Fruit fly (Drosophila melanogaster) whole organism, embryonic: Measurements from ENCODE around the gene Gprk2.

Source experiments
- CG11398 ChIP-seq: fragments of 200-800 bp; sonication (Bioruptor generic); optimal IDR thresholded peaks from 2 replicates; lab custom pipeline; 2016; ENCODE audit warnings: missing biosample characterization, missing genetic modification characterization
- CG12659 ChIP-seq: fragments of 200-800 bp; sonication (Bioruptor generic); optimal IDR thresholded peaks from 3 replicates; lab custom pipeline; 2017; ENCODE audit warnings: mild to moderate bottlenecking, missing biosample characterization, missing genetic modification reagents, missing genetic modification characterization
- CG12744 ChIP-seq: fragments of 200-800 bp; sonication (Bioruptor generic); optimal IDR thresholded peaks from 2 replicates; lab custom pipeline; 2016; ENCODE audit warnings: missing biosample characterization, missing genetic modification characterization
- CG13894 ChIP-seq: fragments of 200-800 bp; sonication (Bioruptor generic); optimal IDR thresholded peaks from 3 replicates; lab custom pipeline; 2018; ENCODE audit warnings: missing biosample characterization, mild to moderate bottlenecking, missing genetic modification characterization, moderate library complexity
- CG14014 ChIP-seq: fragments of 200-800 bp; sonication (Bioruptor generic); IDR thresholded peaks from 2 replicates; pipeline ENCODE4 v1.3.6; 2022; ENCODE audit warnings: missing biosample characterization, missing genetic modification characterization
- CG14965 ChIP-seq: fragments of 200-800 bp; sonication (Bioruptor generic); optimal IDR thresholded peaks from 2 replicates; lab custom pipeline; 2016; ENCODE audit warnings: missing biosample characterization, missing genetic modification characterization, borderline replicate concordance
- CG17361 ChIP-seq: fragments of 200-800 bp; sonication (Bioruptor generic); IDR thresholded peaks from 3 replicates; pipeline ENCODE4 v1.3.6; 2022; ENCODE audit warnings: missing biosample characterization, missing genetic modification characterization
- CG2120 ChIP-seq: fragments of 200-800 bp; sonication (Bioruptor generic); optimal IDR thresholded peaks from 3 replicates; lab custom pipeline; 2016; ENCODE audit warnings: missing biosample characterization, missing genetic modification characterization
- CG30431 ChIP-seq: fragments of 200-800 bp; sonication (Bioruptor generic); optimal IDR thresholded peaks from 2 replicates; lab custom pipeline; 2017; ENCODE audit warnings: missing biosample characterization, missing genetic modification characterization
- CG33213 ChIP-seq: fragments of 200-800 bp; sonication (Bioruptor generic); optimal IDR thresholded peaks from 3 replicates; lab custom pipeline; 2016; ENCODE audit warnings: missing biosample characterization, missing genetic modification characterization
- CG4617 ChIP-seq: fragments of 200-800 bp; sonication (Bioruptor generic); optimal IDR thresholded peaks from 3 replicates; lab custom pipeline; 2016; ENCODE audit warnings: missing biosample characterization, missing genetic modification characterization, borderline replicate concordance
- CG5953 ChIP-seq: fragments of 200-800 bp; sonication (Bioruptor generic); IDR thresholded peaks from 2 replicates; pipeline ENCODE4 v1.3.6; 2022; ENCODE audit warnings: missing biosample characterization, missing genetic modification characterization
- CG7271 ChIP-seq: fragments of 200-800 bp; sonication (Bioruptor generic); optimal IDR thresholded peaks from 2 replicates; lab custom pipeline; 2018; ENCODE audit warnings: missing biosample characterization, mild to moderate bottlenecking, missing genetic modification characterization, moderate library complexity
- CG7839 ChIP-seq: fragments of 200-800 bp; sonication (Bioruptor generic); optimal IDR thresholded peaks from 3 replicates; lab custom pipeline; 2018; ENCODE audit warnings: missing biosample characterization, mild to moderate bottlenecking, missing genetic modification characterization, moderate library complexity
- CG8478 ChIP-seq: fragments of >200 bp; optimal IDR thresholded peaks from 2 replicates; lab custom pipeline; 2018
- CG9817 ChIP-seq: fragments of 200-800 bp; sonication (Bioruptor generic); optimal IDR thresholded peaks from 2 replicates; lab custom pipeline; 2018; ENCODE audit warnings: missing biosample characterization, mild to moderate bottlenecking, missing genetic modification characterization, moderate library complexity
- CG9876 ChIP-seq: fragments of 200-800 bp; sonication (Bioruptor generic); optimal IDR thresholded peaks from 2 replicates; lab custom pipeline; 2016; ENCODE audit warnings: missing biosample characterization, missing genetic modification characterization
- CG9932 ChIP-seq: fragments of 200-800 bp; sonication (Bioruptor generic); IDR thresholded peaks from 2 replicates; pipeline ENCODE4 v1.3.6; 2022; ENCODE audit warnings: missing biosample characterization, missing genetic modification characterization
- Eip74EF ChIP-seq, 2 experiments: fragments of 200-800 bp in 1 of 2; fragments of >200 bp in 1 of 2; sonication (Bioruptor generic) in 1 of 2; optimal IDR thresholded peaks; 2 replicates each; lab custom pipeline; 2017 to 2019; ENCODE audit warnings: missing biosample characterization in 2 of 2, missing genetic modification characterization in 2 of 2, mild to moderate bottlenecking in 1 of 2, moderate library complexity in 1 of 2
- Ets97D ChIP-seq: fragments of 200-800 bp; sonication (Bioruptor generic); optimal IDR thresholded peaks from 3 replicates; lab custom pipeline; 2016; ENCODE audit warnings: missing biosample characterization, missing genetic modification characterization
- Fer1 ChIP-seq: fragments of 200-800 bp; sonication (Bioruptor generic); optimal IDR thresholded peaks from 2 replicates; lab custom pipeline; 2017; ENCODE audit warnings: missing biosample characterization, mild to moderate bottlenecking, missing genetic modification characterization
- Hey ChIP-seq: fragments of 200-800 bp; sonication (Bioruptor generic); optimal IDR thresholded peaks from 3 replicates; lab custom pipeline; 2018; ENCODE audit warnings: missing biosample characterization, mild to moderate bottlenecking, missing genetic modification characterization
- Hr39 ChIP-seq: fragments of >200 bp; optimal IDR thresholded peaks from 2 replicates; lab custom pipeline; 2017
- Oli ChIP-seq: fragments of 200-800 bp; sonication (Bioruptor generic); optimal IDR thresholded peaks from 2 replicates; lab custom pipeline; 2018; ENCODE audit warnings: missing biosample characterization, mild to moderate bottlenecking, missing genetic modification characterization, moderate library complexity
- Sox100B ChIP-seq: fragments of 200-800 bp; sonication (Bioruptor generic); optimal IDR thresholded peaks from 3 replicates; lab custom pipeline; 2018; ENCODE audit warnings: missing biosample characterization, mild to moderate bottlenecking, missing genetic modification characterization
- ab ChIP-seq: fragments of 200-800 bp; sonication (Bioruptor generic); optimal IDR thresholded peaks from 2 replicates; lab custom pipeline; 2016; ENCODE audit warnings: missing biosample characterization, missing genetic modification characterization
- abd-A ChIP-seq: fragments of 200-800 bp; sonication (Bioruptor generic); optimal IDR thresholded peaks from 3 replicates; lab custom pipeline; 2019; ENCODE audit warnings: missing biosample characterization, mild to moderate bottlenecking, missing genetic modification characterization, moderate library complexity
- bcd ChIP-seq: fragments of 200-800 bp; sonication (Bioruptor generic); optimal IDR thresholded peaks from 2 replicates; lab custom pipeline; 2017; ENCODE audit warnings: missing biosample characterization, mild to moderate bottlenecking, missing genetic modification characterization
- cad ChIP-seq: fragments of >200 bp; optimal IDR thresholded peaks from 2 replicates; lab custom pipeline; 2017; ENCODE audit warnings: missing biosample characterization, missing genetic modification characterization
- chinmo ChIP-seq: fragments of 200-800 bp; sonication (Bioruptor generic); IDR thresholded peaks from 4 replicates; pipeline ENCODE4 v1.3.6; 2022; ENCODE audit warnings: missing biosample characterization, missing genetic modification characterization; ENCODE audit not compliant: partially characterized antibody
- chm ChIP-seq: fragments of 200-800 bp; sonication (Bioruptor generic); IDR thresholded peaks from 2 replicates; pipeline ENCODE4 v1.3.6; 2022; ENCODE audit warnings: missing biosample characterization, missing genetic modification characterization
- crp ChIP-seq, 2 experiments: fragments of 200-800 bp; sonication (Bioruptor generic); optimal IDR thresholded peaks; 2 replicates in 1 of 2; 3 replicates in 1 of 2; lab custom pipeline; 2017; ENCODE audit warnings: missing biosample characterization in 2 of 2, missing genetic modification characterization in 2 of 2, mild to moderate bottlenecking in 1 of 2, moderate library complexity in 1 of 2
- dimm ChIP-seq: fragments of 200-800 bp; sonication (Bioruptor generic); IDR thresholded peaks from 2 replicates; pipeline ENCODE4 v1.3.6; 2022; ENCODE audit warnings: missing biosample characterization, missing genetic modification characterization
- h ChIP-seq: fragments of >200 bp; optimal IDR thresholded peaks from 2 replicates; lab custom pipeline; 2017
- hth ChIP-seq: fragments of >200 bp; optimal IDR thresholded peaks from 2 replicates; lab custom pipeline; 2017; ENCODE audit warnings: inconsistent platforms
- kah ChIP-seq: fragments of 200-800 bp; sonication (Bioruptor generic); optimal IDR thresholded peaks from 2 replicates; lab custom pipeline; 2018; ENCODE audit warnings: missing biosample characterization, mild to moderate bottlenecking, missing genetic modification characterization
- lab ChIP-seq: fragments of 200-800 bp; sonication (Bioruptor generic); optimal IDR thresholded peaks from 3 replicates; lab custom pipeline; 2017; ENCODE audit warnings: missing biosample characterization, missing genetic modification characterization, mild to moderate bottlenecking, moderate library complexity, missing genetic modification reagents
- luna ChIP-seq: fragments of 200-800 bp; sonication (Bioruptor generic); optimal IDR thresholded peaks from 2 replicates; lab custom pipeline; 2016; ENCODE audit warnings: missing biosample characterization, missing genetic modification characterization
- mld ChIP-seq: fragments of 200-800 bp; sonication (Bioruptor generic); IDR thresholded peaks from 3 replicates; pipeline ENCODE4 v1.3.6; 2022; ENCODE audit warnings: missing biosample characterization, missing genetic modification characterization; ENCODE audit not compliant: partially characterized antibody
- odd ChIP-seq: fragments of 200-800 bp; sonication (Bioruptor generic); optimal IDR thresholded peaks from 2 replicates; lab custom pipeline; 2017; ENCODE audit warnings: missing biosample characterization, mild to moderate bottlenecking, missing genetic modification characterization
- otp ChIP-seq: fragments of 200-800 bp; sonication (Bioruptor generic); IDR thresholded peaks from 3 replicates; pipeline ENCODE4, ENCODE4 v1.3.6; 2022; ENCODE audit warnings: missing biosample characterization, missing genetic modification characterization
- peb ChIP-seq: fragments of 200-800 bp; sonication (Bioruptor generic); IDR thresholded peaks from 2 replicates; pipeline ENCODE4 v1.3.6; 2022; ENCODE audit warnings: missing biosample characterization, missing genetic modification characterization
- pho ChIP-seq: fragments of 200-800 bp; sonication (Bioruptor generic); optimal IDR thresholded peaks from 2 replicates; lab custom pipeline; 2016; ENCODE audit warnings: missing biosample characterization, missing genetic modification characterization
- pros ChIP-seq: fragments of 200-800 bp; sonication (Bioruptor generic); optimal IDR thresholded peaks from 3 replicates; lab custom pipeline; 2019; ENCODE audit warnings: missing biosample characterization, mild to moderate bottlenecking, missing genetic modification characterization, moderate library complexity
- repo ChIP-seq: fragments of 200-800 bp; sonication (Bioruptor generic); optimal IDR thresholded peaks from 2 replicates; lab custom pipeline; 2016; ENCODE audit warnings: missing biosample characterization, missing genetic modification characterization
- sd ChIP-seq: fragments of 200-800 bp; sonication (Bioruptor generic); optimal IDR thresholded peaks from 3 replicates; lab custom pipeline; 2018; ENCODE audit warnings: missing biosample characterization, mild to moderate bottlenecking, missing genetic modification characterization, moderate library complexity
- sna ChIP-seq: fragments of 200-800 bp; sonication (Bioruptor generic); IDR thresholded peaks from 2 replicates; pipeline ENCODE4 v1.3.6; 2022; ENCODE audit warnings: missing biosample characterization, missing genetic modification characterization; ENCODE audit not compliant: partially characterized antibody
- sug ChIP-seq: fragments of 200-800 bp; optimal IDR thresholded peaks from 2 replicates; lab custom pipeline; 2019; ENCODE audit warnings: missing biosample characterization, mild to moderate bottlenecking, missing genetic modification characterization, moderate library complexity
- toy ChIP-seq: fragments of 200-800 bp; sonication (Bioruptor generic); IDR thresholded peaks from 2 replicates; pipeline ENCODE4 v1.3.6; 2022; ENCODE audit warnings: missing biosample characterization, missing genetic modification characterization
- vnd ChIP-seq: fragments of 200-800 bp; sonication (Bioruptor generic); IDR thresholded peaks from 3 replicates; pipeline ENCODE4 v1.3.6; 2022; ENCODE audit warnings: missing biosample characterization, missing genetic modification characterization; ENCODE audit not compliant: partially characterized antibody
- vvl ChIP-seq: fragments of 200-800 bp; sonication (Bioruptor generic); IDR thresholded peaks from 2 replicates; pipeline ENCODE4 v1.3.6; 2022; ENCODE audit warnings: missing biosample characterization, missing genetic modification characterization

Gprk2 gene

dm6 chr3R:31437420-31438058 is 32.5 kb downstream of the Gprk2 start:
- TF ChIP-seq pho (GFP tag; lab: Kevin White, UChicago) (no peak), otp (GFP tag; lab: Robert Waterston, UW) (no peak), chm (0 out of 2 replicates have a peak, but pooled peaks have one; percentile 15), CG11398 (GFP tag; lab: Kevin White, UChicago) (no peak), Oli (no peak), CG30431 (GFP tag; lab: Kevin White, UChicago) (no peak), vvl (GFP tag; lab: Robert Waterston, UW) (0 out of 2 replicates have a peak, but pooled peaks have one; percentile 7), luna (GFP tag; lab: Kevin White, UChicago) (no peak), CG7271 (tag; lab: Kevin White, UChicago) (no peak), CG9817 (tag; lab: Kevin White, UChicago) (no peak), cad (GFP tag; lab: Kevin White, UChicago) (no peak), CG9932 (peak; percentile 49), pros (GFP tag; lab: Kevin White, UChicago) (no peak), dimm (no peak), Eip74EF (GFP tag; optimal IDR thresholded peaks at IDR 0.05; lab: Kevin White, UChicago) (no peak), toy (GFP tag; lab: Robert Waterston, UW) (no peak), repo (GFP tag; lab: Kevin White, UChicago) (no peak), vnd (no peak), CG17361 (GFP tag; lab: Robert Waterston, UW) (no peak), bcd (GFP tag; lab: Kevin White, UChicago) (no peak), CG13894 (tag; lab: Kevin White, UChicago) (peak; percentile 11), odd (no peak), CG12659 (GFP tag; lab: Kevin White, UChicago) (no peak), abd-A (no peak), CG9876 (GFP tag; lab: Kevin White, UChicago) (no peak), CG8478 (lab: Kevin White, UChicago) (no peak), Hr39 (no peak), hth (no peak), CG4617 (GFP tag; lab: Kevin White, UChicago) (no peak), Ets97D (GFP tag; lab: Kevin White, UChicago) (no peak), sna (GFP tag; lab: Robert Waterston, UW) (no peak), chinmo (GFP tag; lab: Robert Waterston, UW) (peak; percentile 90), CG14965 (GFP tag; lab: Kevin White, UChicago) (no peak), CG14014 (GFP tag; lab: Robert Waterston, UW) (no peak), h (no peak), mld (GFP tag; lab: Robert Waterston, UW) (no peak), sug (tag; lab: Kevin White, UChicago) (no peak), lab (GFP tag; lab: Kevin White, UChicago) (no peak), CG33213 (no peak), crp (GFP tag; optimal IDR thresholded peaks at IDR 0.05; lab: Kevin White, UChicago) (no peak), kah (GFP tag; lab: Kevin White, UChicago) (no peak), CG7839 (tag; lab: Kevin White, UChicago) (no peak), CG5953 (GFP tag; lab: Robert Waterston, UW) (no peak), CG12744 (GFP tag; lab: Kevin White, UChicago) (no peak), ab (GFP tag; lab: Kevin White, UChicago) (no peak), peb (GFP tag; lab: Robert Waterston, UW) (no peak), Hey (tag; lab: Kevin White, UChicago) (no peak), Fer1 (GFP tag; lab: Kevin White, UChicago) (no peak), sd (tag; lab: Kevin White, UChicago) (peak; percentile 63), Sox100B (GFP tag; lab: Kevin White, UChicago) (no peak), CG2120 (peak; percentile 18)
